Worm (Caenorhabditis elegans): ENCODE data around the gene T25B9.3.

Gene T25B9.3

ce11 chrIV:10768146-10768636 lies 23.6 kb downstream of the T25B9.3 start, which contains the start of gene T25B9.8:
Gene T25B9.8, minus strand, starts transcription at chrIV:10768196.
- TF ChIP-seq F49E8.2 (tag; optimal IDR thresholded peaks at IDR 0.05; ENCODE audit: borderline replicate concordance) (no peak), aha-1 (tag) (peak; percentile 69), lin-38 (GFP tag; IDR thresholded peaks at IDR 0.05) (peak; percentile 30), sdz-12 (GFP tag; optimal IDR thresholded peaks at IDR 0.05) (no peak)

- no peak for TF ChIP-seq hlh-30 (tag; optimal IDR thresholded peaks at IDR 0.05; ENCODE audit: insufficient read depth)
- TF ChIP-seq lin-29 (GFP tag; IDR thresholded peaks at IDR 0.05) = no peak
- TF ChIP-seq daf-12 (tag; optimal IDR thresholded peaks at IDR 0.05) = no peak
- TF ChIP-seq nhr-41 (GFP tag; IDR thresholded peaks at IDR 0.05) = no peak
- no peak for TF ChIP-seq nhr-6 (tag; optimal IDR thresholded peaks at IDR 0.05)
- TF ChIP-seq dmd-8 (GFP tag; IDR thresholded peaks at IDR 0.05) = no peak
- no peak for TF ChIP-seq lin-38 (GFP tag; IDR thresholded peaks at IDR 0.05)
- TF ChIP-seq mdl-1 (tag; optimal IDR thresholded peaks at IDR 0.05) = no peak
- peak in 1 of 2 experiments; percentile 35 for TF ChIP-seq unc-62 (GFP tag; optimal IDR thresholded peaks at IDR 0.05 in 1 of 2)
- TF ChIP-seq unc-62 (tag; optimal IDR thresholded peaks at IDR 0.05) = no peak
Measured at ce11 chrIV:10769353-10769752, 24.8 kb downstream of the T25B9.3 start, which contains the start of gene T25B9.9. Gene T25B9.9, plus strand, starts transcription at chrIV:10769653.

ce11 chrIV:10771296-10771695 lies 26.7 kb downstream of the T25B9.3 start:
- peak; percentile 94 for TF ChIP-seq aha-1 (tag)
- TF ChIP-seq pha-4 (GFP tag; IDR thresholded peaks at IDR 0.05) = no peak
- TF ChIP-seq pha-4 (tag; optimal IDR thresholded peaks at IDR 0.05) = no peak

ce11 chrIV:10773811-10774210 lies 29.2 kb downstream of the T25B9.3 start, which contains the start of gene inpp-1:
Gene inpp-1, minus strand, starts transcription at chrIV:10773911.
- TF ChIP-seq dpl-1 (GFP tag; optimal IDR thresholded peaks at IDR 0.05) (no peak), aly-2 (tag; optimal IDR thresholded peaks at IDR 0.05) (no peak), Y105C5A.15 (GFP tag; IDR thresholded peaks at IDR 0.05) (no peak), F26F4.8 (GFP tag; conservative IDR thresholded peaks at IDR 0.05) (no peak), F37D6.2 (tag; optimal IDR thresholded peaks at IDR 0.05) (no peak), ceh-82 (tag; optimal IDR thresholded peaks at IDR 0.05) (no peak)

- TF ChIP-seq nhr-28 (tag; optimal IDR thresholded peaks at IDR 0.05) = peak; percentile 7
- no peak for TF ChIP-seq ces-1 (GFP tag; optimal IDR thresholded peaks at IDR 0.05)
- 0 out of 2 replicates have a peak, but pooled peaks have one; percentile 49 for TF ChIP-seq mxl-2 (GFP tag; conservative IDR thresholded peaks at IDR 0.05)
- TF ChIP-seq hlh-30 (tag; optimal IDR thresholded peaks at IDR 0.05; ENCODE audit: insufficient read depth) = peak; percentile 17
- peak; percentile 1 for TF ChIP-seq mxl-3 (GFP tag; optimal IDR thresholded peaks at IDR 0.05)
- TF ChIP-seq unc-62 (GFP tag; optimal IDR thresholded peaks at IDR 0.05 in 1 of 2) = peak in 1 of 2 experiments; percentile 66
- no peak for TF ChIP-seq unc-62 (tag; optimal IDR thresholded peaks at IDR 0.05)
- no peak for TF ChIP-seq nhr-77 (tag; optimal IDR thresholded peaks at IDR 0.05)
Measured at ce11 chrIV:10777076-10777475, 32.5 kb downstream of the T25B9.3 start.

ce11 chrIV:10777600-10777999 lies 33.0 kb downstream of the T25B9.3 start:
- TF ChIP-seq nhr-10 (tag; optimal IDR thresholded peaks at IDR 0.05) = no peak
- 0 out of 2 replicates have a peak, but pooled peaks have one; percentile 14 for TF ChIP-seq snpc-1.2 (GFP tag; IDR thresholded peaks at IDR 0.05)
- TF ChIP-seq F49E8.2 (tag; optimal IDR thresholded peaks at IDR 0.05; ENCODE audit: borderline replicate concordance) = no peak
- TF ChIP-seq ztf-11 (tag; optimal IDR thresholded peaks at IDR 0.05) = no peak

- no peak for TF ChIP-seq dmd-9 (GFP tag; IDR thresholded peaks at IDR 0.05)
- TF ChIP-seq unc-62 (GFP tag; optimal IDR thresholded peaks at IDR 0.05 in 1 of 2) = no peak
- no peak for TF ChIP-seq unc-62 (tag; optimal IDR thresholded peaks at IDR 0.05)
- TF ChIP-seq ctbp-1 (GFP tag; IDR thresholded peaks at IDR 0.05) = peak; percentile 57; the same call in 1 of the 2 replicates
- TF ChIP-seq mes-2 (tag; optimal IDR thresholded peaks at IDR 0.05; ENCODE audit: poor library complexity, severe bottlenecking) = no peak
- no peak for TF ChIP-seq D1046.2 (GFP tag; IDR thresholded peaks at IDR 0.05)
- TF ChIP-seq aha-1 (tag) = no peak
- TF ChIP-seq nhr-76 (tag; optimal IDR thresholded peaks at IDR 0.05) = no peak
- TF ChIP-seq mxl-3 (GFP tag; optimal IDR thresholded peaks at IDR 0.05) = no peak
- TF ChIP-seq rbr-2 (tag; optimal IDR thresholded peaks at IDR 0.05) = no peak
- no peak for TF ChIP-seq F49E8.2 (tag; optimal IDR thresholded peaks at IDR 0.05; ENCODE audit: borderline replicate concordance)
- no peak for TF ChIP-seq pha-4 (GFP tag; IDR thresholded peaks at IDR 0.05)
- no peak for TF ChIP-seq pha-4 (tag; optimal IDR thresholded peaks at IDR 0.05)
- TF ChIP-seq F26F4.8 (GFP tag; conservative IDR thresholded peaks at IDR 0.05) = no peak
- no peak for TF ChIP-seq ceh-62 (tag; optimal IDR thresholded peaks at IDR 0.05)
- TF ChIP-seq ceh-44 (GFP tag; IDR thresholded peaks at IDR 0.05) = no peak
- TF ChIP-seq madf-9 (GFP tag; conservative IDR thresholded peaks at IDR 0.05) = 0 out of 2 replicates have a peak, but pooled peaks have one; percentile 17
- no peak for TF ChIP-seq lin-1 (GFP tag; IDR thresholded peaks at IDR 0.05)
Measured at ce11 chrIV:10778582-10778981, 34.0 kb downstream of the T25B9.3 start.
